Fruit fly (Drosophila melanogaster): ENCODE results near the gene X11Lbeta.

The X11Lbeta gene

DNA sequence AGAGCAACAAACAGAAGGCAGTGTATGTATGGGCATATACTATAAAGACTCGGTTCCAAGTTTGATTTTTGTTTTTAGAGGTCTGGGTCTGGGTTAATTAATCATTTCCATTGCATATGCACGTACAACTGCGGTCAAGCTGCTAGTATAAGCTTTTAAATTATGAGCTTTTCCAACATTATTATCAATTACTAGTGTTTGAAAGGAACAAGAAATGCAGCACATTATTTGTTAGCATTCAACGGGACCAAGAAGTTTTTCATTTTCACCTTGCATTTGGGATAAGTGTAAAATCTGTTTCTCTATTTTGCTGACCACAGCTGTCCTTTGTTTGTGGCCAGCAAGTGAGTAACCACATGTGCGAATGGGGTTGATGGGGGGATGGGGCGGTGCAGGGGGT lies 90.3 kb downstream of the X11Lbeta start (continued):
- TF ChIP-seq chif (GFP tag; optimal IDR thresholded peaks at IDR 0.05) = no peak
- 0 out of 2 replicates have a peak, but pooled peaks have one; percentile 16 for TF ChIP-seq Awh (GFP tag; IDR thresholded peaks at IDR 0.05)
- peak; percentile 49 for TF ChIP-seq lab (GFP tag; optimal IDR thresholded peaks at IDR 0.05)
- TF ChIP-seq CG7987 (GFP tag; optimal IDR thresholded peaks at IDR 0.05) = no peak
- no peak for TF ChIP-seq CG10462 (GFP tag; optimal IDR thresholded peaks at IDR 0.05)
- peak; percentile 39; the same call in 1 of the 3 replicates for TF ChIP-seq B-H1 (GFP tag; IDR thresholded peaks at IDR 0.05)
- no peak for TF ChIP-seq C15 (GFP tag; IDR thresholded peaks at IDR 0.05)
- peak; percentile 16 for TF ChIP-seq Sox100B (GFP tag; optimal IDR thresholded peaks at IDR 0.05)
- TF ChIP-seq ara (GFP tag; IDR thresholded peaks at IDR 0.05) = no peak
- TF ChIP-seq twi (tag; optimal IDR thresholded peaks at IDR 0.05) = no peak
- TF ChIP-seq CG17612 (GFP tag; IDR thresholded peaks at IDR 0.05) = no peak
- no peak for TF ChIP-seq run (tag; optimal IDR thresholded peaks at IDR 0.05)
- peak; percentile 23 for TF ChIP-seq CG9437 (GFP tag; optimal IDR thresholded peaks at IDR 0.05)
- no peak for TF ChIP-seq crp (GFP tag; optimal IDR thresholded peaks at IDR 0.05)
- TF ChIP-seq CG17359 (tag; optimal IDR thresholded peaks at IDR 0.05) = peak; percentile 48
- no peak for TF ChIP-seq dm (GFP tag; optimal IDR thresholded peaks at IDR 0.05)
- no peak for TF ChIP-seq trh (GFP tag; optimal IDR thresholded peaks at IDR 0.05)
- TF ChIP-seq CG1233 (GFP tag; optimal IDR thresholded peaks at IDR 0.05) = peak; percentile 2
- TF ChIP-seq Doc3 (GFP tag; IDR thresholded peaks at IDR 0.05; ENCODE audit: partially characterized antibody) = no peak
- peak; percentile 50 for TF ChIP-seq ind (GFP tag; optimal IDR thresholded peaks at IDR 0.05)
- peak; percentile 12 for TF ChIP-seq ewg (GFP tag; optimal IDR thresholded peaks at IDR 0.05)
- no peak for TF ChIP-seq Taf1 (GFP tag; IDR thresholded peaks at IDR 0.05)
- TF ChIP-seq oc (tag; optimal IDR thresholded peaks at IDR 0.05) = no peak
- no peak for TF ChIP-seq nerfin-1 (tag; optimal IDR thresholded peaks at IDR 0.05)
- TF ChIP-seq HHEX (GFP tag; optimal IDR thresholded peaks at IDR 0.05) = no peak
- TF ChIP-seq CG16779 (GFP tag; IDR thresholded peaks at IDR 0.05) = no peak
- TF ChIP-seq Ravus (GFP tag; IDR thresholded peaks at IDR 0.05) = no peak
- peak; percentile 49; the same call in 1 of the 3 replicates for TF ChIP-seq CG17361 (GFP tag; IDR thresholded peaks at IDR 0.05)
- TF ChIP-seq CG2199 (GFP tag; IDR thresholded peaks at IDR 0.05) = no peak
- TF ChIP-seq dmrt11E (tag; optimal IDR thresholded peaks at IDR 0.05) = no peak
- no peak for TF ChIP-seq Atf3 (GFP tag; optimal IDR thresholded peaks at IDR 0.05)
- no peak for TF ChIP-seq CG7786 (GFP tag; optimal IDR thresholded peaks at IDR 0.05)
- TF ChIP-seq cwo (GFP tag; optimal IDR thresholded peaks at IDR 0.05) = no peak
- TF ChIP-seq btn (GFP tag; optimal IDR thresholded peaks at IDR 0.05) = no peak
- no peak for TF ChIP-seq CG42726 (GFP tag; IDR thresholded peaks at IDR 0.05; ENCODE audit: partially characterized antibody)
- TF ChIP-seq inv (GFP tag; IDR thresholded peaks at IDR 0.05; ENCODE audit: partially characterized antibody) = no peak
- no peak for TF ChIP-seq CG11093 (GFP tag; IDR thresholded peaks at IDR 0.05)
- peak; percentile 62 for TF ChIP-seq unpg (GFP tag; optimal IDR thresholded peaks at IDR 0.05)
- TF ChIP-seq YL-1 (GFP tag; optimal IDR thresholded peaks at IDR 0.05) = no peak
- TF ChIP-seq CG3407 (GFP tag; optimal IDR thresholded peaks at IDR 0.05) = no peak
- TF ChIP-seq CG15601 (tag; optimal IDR thresholded peaks at IDR 0.05) = no peak
- TF ChIP-seq CG34224 (GFP tag; IDR thresholded peaks at IDR 0.05; ENCODE audit: partially characterized antibody) = no peak
- peak; percentile 56 for TF ChIP-seq CG10366 (GFP tag; IDR thresholded peaks at IDR 0.05)
- no peak for TF ChIP-seq sd (tag; optimal IDR thresholded peaks at IDR 0.05)
- no peak for TF ChIP-seq Nf-YC (tag; optimal IDR thresholded peaks at IDR 0.05)
- no peak for TF ChIP-seq ftz-f1 (GFP tag; optimal IDR thresholded peaks at IDR 0.05)
- peak; percentile 30 for TF ChIP-seq CG2875 (GFP tag; optimal IDR thresholded peaks at IDR 0.05)
- no peak for TF ChIP-seq Hr39 (optimal IDR thresholded peaks at IDR 0.05)
- TF ChIP-seq ac (GFP tag; optimal IDR thresholded peaks at IDR 0.05) = no peak
- TF ChIP-seq NC2α (GFP tag; optimal IDR thresholded peaks at IDR 0.05) = no peak
- TF ChIP-seq CG4328 (GFP tag; optimal IDR thresholded peaks at IDR 0.05) = no peak
